Fruit fly (Drosophila melanogaster): Measurements from ENCODE around the gene Fum3.

The Fum3 gene

dm6 chr3L:11414453-11414852 lies 51.2 kb downstream of the Fum3 start (continued):
- no peak for TF ChIP-seq CG7368 (GFP tag; optimal IDR thresholded peaks at IDR 0.05)
- TF ChIP-seq achi (GFP tag; optimal IDR thresholded peaks at IDR 0.05) = peak; percentile 51
- TF ChIP-seq CG34406 (GFP tag; optimal IDR thresholded peaks at IDR 0.05) = peak; percentile 29
- TF ChIP-seq svp (GFP tag) = peak; percentile 73
- TF ChIP-seq CG11294 (GFP tag; IDR thresholded peaks at IDR 0.05) = no peak; the same call in 1 of the 2 replicates
- peak; percentile 63 for TF ChIP-seq Sox14 (GFP tag; optimal IDR thresholded peaks at IDR 0.05)
- peak; percentile 74 for TF ChIP-seq CG32006 (GFP tag; optimal IDR thresholded peaks at IDR 0.05)
- TF ChIP-seq dsx (GFP tag; optimal IDR thresholded peaks at IDR 0.05; ENCODE audit: poor library complexity, severe bottlenecking) = no peak
- peak; percentile 2 for TF ChIP-seq spab (GFP tag; optimal IDR thresholded peaks at IDR 0.05)
- peak; percentile 46 for TF ChIP-seq fd59A (GFP tag; optimal IDR thresholded peaks at IDR 0.05)
- TF ChIP-seq net (GFP tag; optimal IDR thresholded peaks at IDR 0.05) = peak; percentile 26
- TF ChIP-seq CG6854 (GFP tag; optimal IDR thresholded peaks at IDR 0.05) = no peak
- peak; percentile 32 for TF ChIP-seq Sox102F (GFP tag; optimal IDR thresholded peaks at IDR 0.05)
- no peak for TF ChIP-seq CG10669 (GFP tag; optimal IDR thresholded peaks at IDR 0.05)
- peak; percentile 53 for TF ChIP-seq Ets96B (tag; optimal IDR thresholded peaks at IDR 0.05)
- peak; percentile 44 for TF ChIP-seq Smox (GFP tag; optimal IDR thresholded peaks at IDR 0.05)
- TF ChIP-seq CG8632 (GFP tag; optimal IDR thresholded peaks at IDR 0.05) = no peak
- no peak for TF ChIP-seq Lpt (GFP tag; optimal IDR thresholded peaks at IDR 0.05)
- TF ChIP-seq pdm3 (GFP tag; optimal IDR thresholded peaks at IDR 0.05) = peak; percentile 58
- no peak for TF ChIP-seq CG1621 (tag; optimal IDR thresholded peaks at IDR 0.05)
- no peak for TF ChIP-seq Eip93F (GFP tag; optimal IDR thresholded peaks at IDR 0.05)
- 0 out of 3 replicates have a peak, but pooled peaks have one; percentile 43 for TF ChIP-seq eg (GFP tag; IDR thresholded peaks at IDR 0.05)
- TF ChIP-seq CG6276 (GFP tag; optimal IDR thresholded peaks at IDR 0.05) = peak; percentile 27
- peak; percentile 52 for TF ChIP-seq Hr39 (GFP tag; optimal IDR thresholded peaks at IDR 0.05)
- no peak for TF ChIP-seq CG8319 (GFP tag; optimal IDR thresholded peaks at IDR 0.05)
- TF ChIP-seq CG6792 (GFP tag; optimal IDR thresholded peaks at IDR 0.05) = peak; percentile 27
- TF ChIP-seq CG9139 (GFP tag; optimal IDR thresholded peaks at IDR 0.05) = no peak

dm6 chr3L:11413697-11414096 lies 52.0 kb downstream of the Fum3 start:
- TF ChIP-seq CG6854 (GFP tag; optimal IDR thresholded peaks at IDR 0.05) (no peak), cyc (GFP tag; optimal IDR thresholded peaks at IDR 0.05) (no peak), Ets96B (tag; optimal IDR thresholded peaks at IDR 0.05) (no peak), svp (GFP tag) (peak; percentile 40), CG11902 (GFP tag; optimal IDR thresholded peaks at IDR 0.05) (no peak)
